Worm (Caenorhabditis elegans): ENCODE data around the gene T25B2.2.

DNA sequence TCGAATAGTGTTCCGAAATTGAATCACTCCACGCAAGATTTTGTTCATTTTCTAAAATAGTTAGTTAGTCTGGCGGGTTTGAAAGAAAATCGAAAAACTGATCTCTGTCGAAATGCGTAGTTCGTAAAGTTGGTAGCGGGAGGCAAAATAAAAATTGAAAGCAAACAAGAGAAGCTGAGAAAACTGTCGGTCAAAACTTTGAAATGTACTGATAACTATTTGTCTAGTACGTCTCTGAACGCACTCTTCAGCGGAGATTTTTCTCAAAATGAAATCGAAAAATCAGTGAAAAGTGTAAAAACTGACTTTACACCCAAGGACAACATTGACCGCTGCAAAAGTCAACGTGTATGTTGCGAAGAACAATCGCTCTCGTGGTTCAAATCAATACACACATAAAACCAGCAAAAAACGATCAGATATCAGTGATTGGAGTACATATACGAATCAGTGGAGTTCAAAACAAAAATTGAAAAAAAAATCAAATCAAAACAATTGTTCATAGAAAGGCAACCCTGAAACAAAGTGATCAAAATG, 35.3 kb downstream of the T25B2.2 start, which contains the start of gene bca-1:
- TF ChIP-seq flt-1 (GFP tag; IDR thresholded peaks at IDR 0.05) (no peak), klf-2 (GFP tag; conservative IDR thresholded peaks at IDR 0.05) (no peak), T22C8.4 (GFP tag; IDR thresholded peaks at IDR 0.05) (no peak), cog-1 (tag; optimal IDR thresholded peaks at IDR 0.05) (no peak), ztf-29 (GFP tag; IDR thresholded peaks at IDR 0.05) (no peak), ztf-23 (GFP tag; IDR thresholded peaks at IDR 0.05) (no peak), ref-1 (GFP tag; conservative IDR thresholded peaks at IDR 0.05) (no peak)
